Fruit fly (Drosophila melanogaster): Measurements from ENCODE around the gene CG17612.

dm6 chr2L:4388027-4388426 is 5.5 kb upstream of the CG17612 start, which contains the start of gene Tps1:
- TF ChIP-seq cnc (optimal IDR thresholded peaks at IDR 0.05): no peak
- TF ChIP-seq CG1620 (GFP tag; optimal IDR thresholded peaks at IDR 0.05): no peak
- TF ChIP-seq ovo (GFP tag; optimal IDR thresholded peaks at IDR 0.05): no peak
- TF ChIP-seq Mnt (GFP tag; optimal IDR thresholded peaks at IDR 0.05): no peak
- TF ChIP-seq cic (GFP tag; optimal IDR thresholded peaks at IDR 0.05): no peak
- no peak for TF ChIP-seq tj (GFP tag; optimal IDR thresholded peaks at IDR 0.05)
- TF ChIP-seq CG14711 (tag; optimal IDR thresholded peaks at IDR 0.05): no peak
- TF ChIP-seq bab1 (GFP tag; optimal IDR thresholded peaks at IDR 0.05): no peak
- TF ChIP-seq CG7045 (GFP tag; optimal IDR thresholded peaks at IDR 0.05): no peak
- no peak for TF ChIP-seq CG7101 (tag; optimal IDR thresholded peaks at IDR 0.05)
- no peak for TF ChIP-seq CG11617 (GFP tag; optimal IDR thresholded peaks at IDR 0.05)
- TF ChIP-seq Crg-1 (GFP tag; optimal IDR thresholded peaks at IDR 0.05): no peak
- no peak for TF ChIP-seq toe (GFP tag; optimal IDR thresholded peaks at IDR 0.05)
- TF ChIP-seq kay (GFP tag; ENCODE audit: borderline replicate concordance): no peak

All from whole organism, adult.